Fruit fly (Drosophila melanogaster): ENCODE data around the gene Nt5a.

Gene Nt5a

DNA sequence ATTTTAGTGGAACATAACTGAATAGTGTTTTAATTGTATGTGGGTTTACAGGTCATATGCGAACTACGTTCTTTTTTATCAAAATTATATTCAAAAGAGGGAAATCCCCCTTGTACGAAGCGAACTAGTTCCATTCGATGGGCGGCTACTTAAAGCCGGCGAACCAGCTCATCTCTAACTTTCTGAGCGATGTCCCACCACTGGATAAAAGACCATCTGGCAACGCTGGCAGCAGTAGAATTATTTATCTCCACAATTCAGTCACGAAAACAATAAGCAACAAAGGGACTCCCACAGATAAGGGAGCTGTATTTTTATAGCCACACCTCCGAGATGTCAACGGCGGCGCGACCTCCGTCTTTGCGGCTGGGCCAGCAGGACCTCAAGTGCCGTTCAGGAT lies 11.5 kb downstream of the Nt5a start, which contains the start of gene Rabex-5 (continued):
- TF ChIP-seq CG10565 (GFP tag; optimal IDR thresholded peaks at IDR 0.05) (no peak), CG10543 (GFP tag; optimal IDR thresholded peaks at IDR 0.05) (no peak), CG15073 (GFP tag; optimal IDR thresholded peaks at IDR 0.05) (no peak), CG4854 (GFP tag; optimal IDR thresholded peaks at IDR 0.05) (no peak), pzg (GFP tag; optimal IDR thresholded peaks at IDR 0.05) (peak; percentile 88), CG10462 (GFP tag; optimal IDR thresholded peaks at IDR 0.05) (no peak), Dref (GFP tag; IDR thresholded peaks at IDR 0.05) (peak; percentile 51), corto (GFP tag; optimal IDR thresholded peaks at IDR 0.05) (no peak), CG8924 (tag; optimal IDR thresholded peaks at IDR 0.05) (peak; percentile 23), MTF-1 (GFP tag; optimal IDR thresholded peaks at IDR 0.05; ENCODE audit: borderline replicate concordance) (no peak), pros (GFP tag; optimal IDR thresholded peaks at IDR 0.05) (no peak), CG16813 (GFP tag; IDR thresholded peaks at IDR 0.05; ENCODE audit: partially characterized antibody) (peak; percentile 80), Trl (optimal IDR thresholded peaks at IDR 0.05) (no peak), Trl (GFP tag; optimal IDR thresholded peaks at IDR 0.05) (peak; percentile 15), CG13775 (GFP tag; optimal IDR thresholded peaks at IDR 0.05) (no peak), CG16779 (GFP tag; IDR thresholded peaks at IDR 0.05) (no peak), bsh (GFP tag; optimal IDR thresholded peaks at IDR 0.05) (no peak), CG1603 (tag; optimal IDR thresholded peaks at IDR 0.05) (peak; percentile 73), Adf1 (GFP tag; IDR thresholded peaks at IDR 0.05) (no peak), CG16815 (GFP tag; optimal IDR thresholded peaks at IDR 0.05) (no peak), gfzf (GFP tag; optimal IDR thresholded peaks at IDR 0.05) (peak; percentile 23), sr (GFP tag; IDR thresholded peaks at IDR 0.05) (no peak), tio (GFP tag; optimal IDR thresholded peaks at IDR 0.05) (no peak), croc (GFP tag; conservative IDR thresholded peaks at IDR 0.05) (no peak), cato (GFP tag; optimal IDR thresholded peaks at IDR 0.05; ENCODE audit: borderline replicate concordance) (no peak), CG3163 (GFP tag; optimal IDR thresholded peaks at IDR 0.05) (no peak), Jarid2 (GFP tag; optimal IDR thresholded peaks at IDR 0.05) (no peak), CG14014 (GFP tag; IDR thresholded peaks at IDR 0.05) (no peak), zen2 (GFP tag; IDR thresholded peaks at IDR 0.05; ENCODE audit: partially characterized antibody) (peak; percentile 39; the same call in 1 of the 3 replicates), CTCF (GFP tag; optimal IDR thresholded peaks at IDR 0.05) (no peak), bigmax (GFP tag; optimal IDR thresholded peaks at IDR 0.05) (no peak), CG4707 (GFP tag; optimal IDR thresholded peaks at IDR 0.05) (no peak), ATbp (GFP tag; optimal IDR thresholded peaks at IDR 0.05) (no peak), wor (GFP tag; IDR thresholded peaks at IDR 0.05) (no peak), D (optimal IDR thresholded peaks at IDR 0.05) (no peak), D (GFP tag; optimal IDR thresholded peaks at IDR 0.05) (no peak), sqz (GFP tag; optimal IDR thresholded peaks at IDR 0.05) (no peak), twi (tag; optimal IDR thresholded peaks at IDR 0.05) (peak; percentile 36), danr (GFP tag; IDR thresholded peaks at IDR 0.05) (no peak), yki (optimal IDR thresholded peaks at IDR 0.05) (no peak), inv (GFP tag; IDR thresholded peaks at IDR 0.05; ENCODE audit: partially characterized antibody) (peak; percentile 82; the same call in 1 of the 2 replicates), oc (tag; optimal IDR thresholded peaks at IDR 0.05) (no peak), CG15601 (tag; optimal IDR thresholded peaks at IDR 0.05) (no peak), jigr1 (GFP tag; IDR thresholded peaks at IDR 0.05) (no peak), CG12769 (tag; optimal IDR thresholded peaks at IDR 0.05) (no peak), h (optimal IDR thresholded peaks at IDR 0.05) (no peak), caup (GFP tag; optimal IDR thresholded peaks at IDR 0.05; ENCODE audit: severe bottlenecking) (no peak), CG12155 (GFP tag; optimal IDR thresholded peaks at IDR 0.05) (peak; percentile 45), CG32532 (GFP tag; IDR thresholded peaks at IDR 0.05) (no peak), CG12071 (GFP tag; optimal IDR thresholded peaks at IDR 0.05) (no peak), CG11695 (GFP tag; IDR thresholded peaks at IDR 0.05) (no peak), Lhr (GFP tag; optimal IDR thresholded peaks at IDR 0.05) (peak; percentile 94), ase (GFP tag; IDR thresholded peaks at IDR 0.05) (no peak)
